Worm (Caenorhabditis elegans) whole organism, midembryonic: Measurements from ENCODE around the gene F23B12.1.

ENCODE experiments used
- T22C8.4 ChIP-seq: fragments of 200-800 bp; sonication (Bioruptor generic); IDR thresholded peaks from 2 replicates; pipeline ENCODE4 v1.3.6; 2022; ENCODE audit warnings: missing genetic modification characterization, missing compliant biosample characterization
- flt-1 ChIP-seq: fragments of 200-800 bp; sonication (Bioruptor generic); IDR thresholded peaks from 2 replicates; pipeline ENCODE4 v1.3.6; 2022; ENCODE audit warnings: missing genetic modification characterization, missing compliant biosample characterization
- klf-2 ChIP-seq: fragments of 200-800 bp; sonication (Bioruptor generic); conservative IDR thresholded peaks from 2 replicates; pipeline ENCODE4 v1.3.6; 2022; ENCODE audit warnings: missing genetic modification reagents, missing genetic modification characterization, missing compliant biosample characterization
- ref-1 ChIP-seq: fragments of 200-800 bp; sonication (Bioruptor generic); conservative IDR thresholded peaks from 2 replicates; pipeline ENCODE4 v1.3.6; 2022; ENCODE audit warnings: missing genetic modification reagents, missing genetic modification characterization, missing compliant biosample characterization
- ztf-23 ChIP-seq: fragments of 200-800 bp; sonication (Bioruptor generic); IDR thresholded peaks from 2 replicates; pipeline ENCODE4 v1.3.6; 2022; ENCODE audit warnings: missing genetic modification reagents, missing genetic modification characterization, missing compliant biosample characterization
- ztf-29 ChIP-seq: fragments of 200-800 bp; sonication (Bioruptor generic); IDR thresholded peaks from 2 replicates; pipeline ENCODE4 v1.3.6; 2022; ENCODE audit warnings: missing genetic modification reagents, missing genetic modification characterization, missing compliant biosample characterization

DNA sequence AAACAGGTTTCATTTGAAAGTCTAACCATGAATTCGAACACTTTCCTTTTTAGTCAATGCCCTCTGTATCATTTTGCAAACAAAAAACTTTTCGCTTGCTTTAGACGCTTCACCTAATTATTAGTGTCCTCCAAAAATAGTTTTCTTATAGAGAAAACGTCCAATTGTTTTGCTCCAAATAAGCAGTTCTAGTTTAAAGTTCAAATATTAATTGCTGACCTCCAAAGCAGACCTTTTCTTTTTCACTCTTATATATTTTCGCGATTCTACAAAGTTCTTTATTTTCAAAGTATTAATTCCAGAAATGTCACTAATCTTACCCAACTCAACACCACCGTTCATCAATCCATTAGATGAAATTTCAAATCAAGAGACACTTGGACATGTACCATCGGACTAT, 20.2 kb upstream of the F23B12.1 start, which contains the start of gene gnrr-2:
- TF ChIP-seq ztf-23 (GFP tag; lab: Robert Waterston, UW), result no peak
- no peak for TF ChIP-seq flt-1
- TF ChIP-seq klf-2 (GFP tag; lab: Robert Waterston, UW), result no peak
- no peak for TF ChIP-seq T22C8.4 (GFP tag; lab: Robert Waterston, UW)
- no peak for TF ChIP-seq ztf-29 (GFP tag; lab: Robert Waterston, UW)
- TF ChIP-seq ref-1 (GFP tag; lab: Robert Waterston, UW), result no peak
